Worm (Caenorhabditis elegans) whole organism, L3 larva: ENCODE measurements around the gene dagl-2.

ENCODE experiments used
- aly-2 ChIP-seq: fragments of 150-350 bp; optimal IDR thresholded peaks from 2 replicates; lab custom pipeline; 2014; ENCODE audit warnings: missing biosample characterization, missing genetic modification characterization
- nhr-12 ChIP-seq: fragments of 150-350 bp; optimal IDR thresholded peaks from 2 replicates; lab custom pipeline; 2014; ENCODE audit warnings: missing biosample characterization, missing genetic modification characterization
- nhr-28 ChIP-seq: fragments of 150-350 bp; optimal IDR thresholded peaks from 2 replicates; lab custom pipeline; 2014; ENCODE audit warnings: missing biosample characterization, missing genetic modification characterization

DNA sequence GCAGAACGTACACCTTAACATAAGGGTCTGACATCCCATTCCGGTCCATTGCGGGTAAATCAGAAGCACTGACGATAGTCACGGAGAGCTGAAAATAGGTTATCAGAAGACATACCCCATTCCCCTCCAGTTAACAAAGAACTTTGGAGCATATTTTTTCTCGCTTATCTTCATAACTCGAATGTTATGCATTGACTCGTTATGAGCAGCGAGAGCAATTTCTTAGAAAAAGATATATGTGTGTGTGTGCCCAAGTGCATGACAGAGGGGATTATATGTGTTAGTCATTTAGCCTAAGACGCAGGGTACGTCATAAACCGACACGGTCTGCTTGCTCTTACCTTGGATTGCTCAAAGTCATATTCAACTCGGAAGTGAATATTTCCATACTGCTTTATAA lies 6.5 kb upstream of the dagl-2 start:
- TF ChIP-seq nhr-28 (tag; lab: Kevin White, UChicago) (no peak), aly-2 (tag; lab: Kevin White, UChicago) (no peak), nhr-12 (tag; lab: Kevin White, UChicago) (no peak)
